Worm (Caenorhabditis elegans) whole organism, L4/young adult: Measurements from ENCODE around the gene pigb-1.

Experiments
- W03F9.2 ChIP-seq: fragments of 150-350 bp; optimal IDR thresholded peaks from 2 replicates; lab custom pipeline; 2014; ENCODE audit warnings: missing biosample characterization, missing genetic modification characterization
- dao-5 ChIP-seq: sonication (generic microtip); optimal IDR thresholded peaks from 2 replicates; lab custom pipeline; 2016; ENCODE audit warnings: missing genotype, missing genetic modification characterization, moderate library complexity, missing compliant biosample characterization
- him-1 ChIP-seq: sonication (generic microtip); optimal IDR thresholded peaks from 2 replicates; lab custom pipeline; 2016; ENCODE audit warnings: missing genotype, missing genetic modification reagents, missing genetic modification characterization, missing compliant biosample characterization

DNA sequence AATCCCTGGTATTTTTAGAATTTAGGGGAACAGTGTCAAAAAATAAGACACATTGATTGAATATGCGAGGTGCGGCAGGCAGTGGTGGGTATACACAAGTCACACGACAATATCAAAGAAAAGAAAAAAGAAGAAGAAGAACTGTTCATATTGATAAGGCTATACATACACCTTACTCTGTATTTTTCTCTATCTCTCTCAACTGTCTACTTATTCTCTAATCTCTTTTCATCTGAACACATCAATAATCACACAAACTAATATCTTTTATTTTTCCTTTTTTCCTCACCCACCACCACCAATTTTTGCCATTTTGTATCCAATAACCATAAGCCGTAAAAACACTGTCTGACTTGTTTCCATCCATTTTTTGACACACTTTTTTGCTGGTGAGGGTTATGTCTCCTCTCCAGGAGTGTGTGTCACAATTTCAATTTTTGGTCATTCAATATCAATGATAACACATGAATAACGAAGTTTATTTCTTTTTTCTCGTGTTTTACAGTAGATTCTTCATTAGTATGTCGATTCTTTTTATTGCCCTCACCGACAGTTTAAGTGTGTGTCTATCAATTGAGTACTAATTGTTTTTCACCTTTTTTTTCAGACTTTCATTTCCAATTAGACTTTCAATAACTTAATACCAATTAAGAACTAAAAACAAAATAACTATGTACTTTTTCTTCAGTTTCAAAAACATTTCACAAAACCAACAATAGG is 26.7 kb upstream of the pigb-1 start:
- TF ChIP-seq dao-5 (no peak), W03F9.2 (tag; lab: Kevin White, UChicago) (no peak), him-1 (tag; lab: Kevin White, UChicago) (no peak)
